Worm (Caenorhabditis elegans) whole organism, early embryonic: ENCODE measurements around the gene ogt-1.
"Not testable (repeated sequence)": the region's sequence is repeated elsewhere in the genome, so short reads cannot be mapped to it uniquely, and the experiment has no call there.

Experiments
- B0310.2 ChIP-seq: sonication (generic microtip); optimal IDR thresholded peaks from 2 replicates; lab custom pipeline; 2016; ENCODE audit warnings: mild to moderate bottlenecking, missing genetic modification characterization, missing compliant biosample characterization
- F13C5.2 ChIP-seq: sonication (generic microtip); optimal IDR thresholded peaks from 2 replicates; lab custom pipeline; 2017; ENCODE audit warnings: mild to moderate bottlenecking, missing genetic modification characterization, inconsistent platforms, missing compliant biosample characterization
- aly-1 ChIP-seq: sonication (generic microtip); optimal IDR thresholded peaks from 2 replicates; lab custom pipeline; 2016; ENCODE audit warnings: missing genetic modification characterization, missing compliant biosample characterization
- ama-1 ChIP-seq: fragments of 150-350 bp; optimal IDR thresholded peaks from 2 replicates; lab custom pipeline; 2014
- ceh-13 ChIP-seq: fragments of 200-800 bp; sonication (Bioruptor generic); optimal IDR thresholded peaks from 2 replicates; lab custom pipeline; 2018; ENCODE audit warnings: mild to moderate bottlenecking, missing genetic modification characterization, missing compliant biosample characterization
- ceh-36 ChIP-seq: sonication (generic microtip); optimal IDR thresholded peaks from 2 replicates; lab custom pipeline; 2016; ENCODE audit warnings: missing genetic modification characterization, inconsistent platforms, missing compliant biosample characterization
- ets-7 ChIP-seq: sonication (generic microtip); optimal IDR thresholded peaks from 2 replicates; lab custom pipeline; 2016; ENCODE audit warnings: missing genotype, missing genetic modification characterization, missing compliant biosample characterization
- flt-1 ChIP-seq: fragments of 200-800 bp; sonication (Bioruptor generic); IDR thresholded peaks from 2 replicates; pipeline ENCODE4 v1.3.6; 2022; ENCODE audit warnings: missing genetic modification characterization, missing compliant biosample characterization
- hmbx-1 ChIP-seq: sonication (generic microtip); optimal IDR thresholded peaks from 2 replicates; lab custom pipeline; 2016; ENCODE audit warnings: mild to moderate bottlenecking, missing genetic modification characterization, missing compliant biosample characterization
- hmg-4 ChIP-seq: fragments of 200-800 bp; sonication (Bioruptor generic); optimal IDR thresholded peaks from 2 replicates; lab custom pipeline; 2018; ENCODE audit warnings: mild to moderate bottlenecking, missing genetic modification characterization, missing compliant biosample characterization
- hnd-1 ChIP-seq: sonication (generic microtip); optimal IDR thresholded peaks from 2 replicates; lab custom pipeline; 2016; ENCODE audit warnings: missing genetic modification characterization, missing compliant biosample characterization
- pes-1 ChIP-seq: fragments of 200-800 bp; sonication (Bioruptor generic); IDR thresholded peaks from 2 replicates; pipeline ENCODE4 v1.3.6; 2022; ENCODE audit warnings: missing genetic modification reagents, missing genetic modification characterization, missing compliant biosample characterization
- scrt-1 ChIP-seq: fragments of 200-800 bp; sonication (Bioruptor generic); IDR thresholded peaks from 2 replicates; pipeline ENCODE4 v1.3.6; 2022; ENCODE audit warnings: missing genetic modification characterization, missing compliant biosample characterization
- sea-1 ChIP-seq: fragments of 200-800 bp; sonication (Bioruptor generic); conservative IDR thresholded peaks from 2 replicates; pipeline ENCODE4 v1.3.6; 2022; ENCODE audit warnings: missing genetic modification characterization, missing compliant biosample characterization
- tbx-11 ChIP-seq: fragments of 200-800 bp; sonication (Bioruptor generic); IDR thresholded peaks from 2 replicates; pipeline ENCODE4 v1.3.6; 2022; ENCODE audit warnings: missing genetic modification characterization, missing compliant biosample characterization
- tbx-37 ChIP-seq: fragments of 200-800 bp; sonication (Bioruptor generic); conservative IDR thresholded peaks from 2 replicates; pipeline ENCODE4 v1.3.6; 2022; ENCODE audit warnings: missing genetic modification reagents, missing genetic modification characterization, missing compliant biosample characterization
- tra-4 ChIP-seq: sonication (generic microtip); optimal IDR thresholded peaks from 2 replicates; lab custom pipeline; 2017; ENCODE audit warnings: missing genetic modification characterization, missing compliant biosample characterization

ogt-1 gene

DNA sequence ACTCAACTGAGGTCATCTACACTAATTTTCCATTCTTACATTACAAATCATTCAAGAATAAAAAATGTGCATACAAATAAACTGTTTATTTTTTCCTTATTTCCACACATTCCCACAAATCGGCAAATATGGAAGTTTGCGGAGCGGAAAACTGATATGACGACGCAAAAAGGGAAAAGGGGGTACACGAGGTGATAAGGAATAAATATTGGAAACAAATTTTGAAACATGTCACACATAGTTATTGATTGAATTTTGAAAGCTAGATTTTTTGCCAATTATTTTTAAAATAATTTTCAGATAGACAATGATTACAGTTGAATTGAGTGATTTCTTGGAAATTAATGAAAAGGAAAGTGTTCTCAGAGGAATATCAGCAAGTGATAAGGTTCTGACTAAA lies 25.0 kb downstream of the ogt-1 start, which contains the start of gene viro-2:
TSS of gene viro-2 (plus strand) at position 301 of the 400 bp plus-strand sequence.
- TF ChIP-seq tra-4; ceh-36; hmg-4 (GFP tag; lab: Kevin White, UChicago): not testable (repeated sequence)

DNA sequence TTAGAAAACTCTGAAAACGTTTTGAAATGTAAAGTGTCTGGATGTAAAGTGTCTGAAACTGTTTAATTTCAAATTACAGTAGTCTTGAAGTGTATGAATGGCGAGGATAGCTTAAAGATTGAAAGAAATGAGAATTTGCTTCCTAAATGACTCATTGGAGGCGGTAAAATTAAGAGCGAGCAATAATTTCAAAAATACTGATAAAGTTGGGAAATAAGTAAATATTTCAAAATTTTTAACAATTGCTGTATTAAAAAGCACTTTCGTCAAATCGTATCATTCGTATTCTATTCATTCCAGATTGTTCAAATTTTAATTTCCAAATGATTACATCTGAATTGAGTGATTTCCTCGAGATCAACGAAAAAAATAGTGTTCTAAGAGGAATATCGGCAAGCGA lies 29.2 kb downstream of the ogt-1 start, which contains the start of gene B0280.2:
TSS of gene B0280.2 (plus strand) at position 301 of the 400 bp plus-strand sequence.
- no peak for TF ChIP-seq tbx-11
- no peak for TF ChIP-seq ets-7 (tag; lab: Kevin White, UChicago)
- no peak for TF ChIP-seq sea-1 (GFP tag; lab: Robert Waterston, UW)
- no peak for TF ChIP-seq tbx-37 (GFP tag; lab: Robert Waterston, UW)
- no peak for TF ChIP-seq hmg-4 (GFP tag; lab: Kevin White, UChicago)
- TF ChIP-seq B0310.2 (tag; lab: Kevin White, UChicago) = no peak
- no peak for TF ChIP-seq tra-4
- no peak for TF ChIP-seq ceh-36
- TF ChIP-seq pes-1 (GFP tag; lab: Robert Waterston, UW) = no peak
- no peak for TF ChIP-seq hnd-1 (tag; lab: Kevin White, UChicago)
- TF ChIP-seq ceh-13 (GFP tag; lab: Kevin White, UChicago) = no peak
- no peak for TF ChIP-seq F13C5.2 (tag; lab: Kevin White, UChicago)
- no peak for TF ChIP-seq flt-1 (GFP tag; lab: Robert Waterston, UW)
- no peak for TF ChIP-seq aly-1 (tag; lab: Kevin White, UChicago)
- no peak for TF ChIP-seq scrt-1
- no peak for TF ChIP-seq ama-1 (lab: Kevin White, UChicago)
- no peak for TF ChIP-seq hmbx-1 (tag; lab: Kevin White, UChicago)

DNA sequence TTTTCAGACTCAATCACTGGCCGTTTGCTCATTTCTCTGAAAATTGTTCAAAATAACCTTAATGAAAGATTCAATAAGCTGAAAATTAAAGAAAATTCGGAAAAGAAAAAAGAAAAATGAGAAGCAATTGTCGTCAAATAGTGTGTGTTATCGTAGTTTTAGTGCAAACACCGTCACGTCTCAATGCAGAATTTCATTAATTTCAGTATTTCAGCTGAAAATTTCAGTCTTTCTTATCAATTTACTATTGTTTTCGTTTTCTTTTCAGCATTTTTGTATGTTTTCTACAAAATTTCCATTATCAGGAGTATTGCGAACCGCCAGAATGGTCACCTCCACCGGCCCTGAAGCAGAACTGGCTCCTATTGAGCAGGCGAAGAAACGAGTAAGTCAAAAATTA lies 30.7 kb downstream of the ogt-1 start, which contains the start of the genes B0280.9 and rpia-1:
TSS of gene B0280.9 (minus strand) at position 36 of the 400 bp plus-strand sequence.
TSS of gene rpia-1 (plus strand) at position 269 of the 400 bp plus-strand sequence.
- TF ChIP-seq hmg-4 (GFP tag; lab: Kevin White, UChicago) (no peak), pes-1 (GFP tag; lab: Robert Waterston, UW) (no peak), B0310.2 (tag; lab: Kevin White, UChicago) (no peak), hnd-1 (tag; lab: Kevin White, UChicago) (no peak), aly-1 (tag; lab: Kevin White, UChicago) (no peak), flt-1 (GFP tag; lab: Robert Waterston, UW) (no peak), F13C5.2 (tag; lab: Kevin White, UChicago) (no peak), tbx-11 (no peak), scrt-1 (no peak), ceh-36 (no peak), ets-7 (tag; lab: Kevin White, UChicago) (no peak), tra-4 (no peak), tbx-37 (GFP tag; lab: Robert Waterston, UW) (no peak), ceh-13 (GFP tag; lab: Kevin White, UChicago) (no peak), ama-1 (lab: Kevin White, UChicago) (no peak)

DNA sequence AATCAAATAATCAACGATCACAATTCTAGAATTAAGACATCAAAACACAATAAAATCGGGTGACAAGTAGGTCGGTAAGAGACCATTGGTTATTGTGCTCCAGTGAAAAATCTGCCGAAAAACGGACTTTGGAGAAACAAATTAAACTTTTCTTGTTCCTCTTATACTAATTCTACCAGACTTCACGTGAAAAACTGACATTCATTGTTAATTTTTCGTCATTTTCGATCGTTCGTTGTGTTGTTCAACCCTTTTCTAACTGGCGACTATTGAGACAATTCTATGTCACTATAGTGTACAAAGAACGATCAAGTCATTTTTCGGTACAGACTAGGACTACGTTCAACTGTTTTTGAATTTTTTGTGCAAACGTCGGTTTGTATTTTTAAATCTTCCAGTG lies 33.1 kb downstream of the ogt-1 start:
- TF ChIP-seq ets-7 (tag; lab: Kevin White, UChicago) = no peak
- TF ChIP-seq ceh-13 (GFP tag; lab: Kevin White, UChicago) = no peak
- no peak for TF ChIP-seq scrt-1
- no peak for TF ChIP-seq flt-1 (GFP tag; lab: Robert Waterston, UW)
- TF ChIP-seq ama-1 (lab: Kevin White, UChicago) = no peak
- TF ChIP-seq tbx-37 (GFP tag; lab: Robert Waterston, UW) = no peak
- TF ChIP-seq hnd-1 (tag; lab: Kevin White, UChicago) = no peak
- no peak for TF ChIP-seq sea-1 (GFP tag; lab: Robert Waterston, UW)
- TF ChIP-seq B0310.2 (tag; lab: Kevin White, UChicago) = no peak
- TF ChIP-seq tbx-11 = no peak
- no peak for TF ChIP-seq tra-4
- no peak for TF ChIP-seq aly-1 (tag; lab: Kevin White, UChicago)
- TF ChIP-seq F13C5.2 (tag; lab: Kevin White, UChicago) = no peak
- TF ChIP-seq ceh-36 = no peak
- TF ChIP-seq hmg-4 (GFP tag; lab: Kevin White, UChicago) = no peak
- TF ChIP-seq pes-1 (GFP tag; lab: Robert Waterston, UW) = no peak

DNA sequence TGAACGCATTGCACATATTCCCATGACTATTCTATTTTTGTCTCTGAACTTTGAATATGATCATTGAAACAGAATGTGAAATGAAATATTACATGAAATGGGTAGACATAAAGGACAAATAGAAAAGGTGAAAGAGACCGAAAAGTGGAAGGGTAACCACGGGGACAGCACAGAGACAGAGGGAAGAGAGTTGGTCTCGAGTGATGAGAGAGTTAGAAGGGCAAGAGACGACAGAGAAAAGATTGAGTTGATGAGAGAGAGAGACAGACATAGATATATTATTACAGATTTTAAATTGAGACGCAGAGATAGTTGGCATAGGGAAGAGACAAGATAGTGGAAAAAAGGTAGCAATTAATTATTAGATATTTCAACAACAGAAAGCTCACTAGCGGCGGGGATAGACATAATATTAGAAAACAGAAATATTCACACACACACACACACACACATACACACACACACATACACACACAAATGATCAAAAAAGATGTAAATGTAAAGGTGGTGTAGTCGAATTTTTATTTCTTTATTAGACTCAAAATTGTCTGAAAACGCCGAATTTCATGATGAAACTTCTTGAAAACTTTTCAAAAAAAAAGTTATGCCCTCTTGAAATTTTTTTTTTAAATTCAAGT lies 36.9 kb downstream of the ogt-1 start:
- TF ChIP-seq ets-7 (tag; lab: Kevin White, UChicago) = no peak
- no peak for TF ChIP-seq hmg-4 (GFP tag; lab: Kevin White, UChicago)
- no peak for TF ChIP-seq tbx-11
- TF ChIP-seq hnd-1 (tag; lab: Kevin White, UChicago) = no peak
- TF ChIP-seq B0310.2 (tag; lab: Kevin White, UChicago) = no peak
- TF ChIP-seq F13C5.2 (tag; lab: Kevin White, UChicago) = no peak
- TF ChIP-seq ceh-13 (GFP tag; lab: Kevin White, UChicago) = no peak
- no peak for TF ChIP-seq ceh-36
- no peak for TF ChIP-seq tra-4
- no peak for TF ChIP-seq scrt-1
- no peak for TF ChIP-seq tbx-37 (GFP tag; lab: Robert Waterston, UW)
- TF ChIP-seq aly-1 (tag; lab: Kevin White, UChicago) = no peak
- no peak for TF ChIP-seq ama-1 (lab: Kevin White, UChicago)
- no peak for TF ChIP-seq flt-1 (GFP tag; lab: Robert Waterston, UW)
- TF ChIP-seq pes-1 (GFP tag; lab: Robert Waterston, UW) = no peak
- TF ChIP-seq sea-1 (GFP tag; lab: Robert Waterston, UW) = no peak
- no peak for TF ChIP-seq hmbx-1 (tag; lab: Kevin White, UChicago)

DNA sequence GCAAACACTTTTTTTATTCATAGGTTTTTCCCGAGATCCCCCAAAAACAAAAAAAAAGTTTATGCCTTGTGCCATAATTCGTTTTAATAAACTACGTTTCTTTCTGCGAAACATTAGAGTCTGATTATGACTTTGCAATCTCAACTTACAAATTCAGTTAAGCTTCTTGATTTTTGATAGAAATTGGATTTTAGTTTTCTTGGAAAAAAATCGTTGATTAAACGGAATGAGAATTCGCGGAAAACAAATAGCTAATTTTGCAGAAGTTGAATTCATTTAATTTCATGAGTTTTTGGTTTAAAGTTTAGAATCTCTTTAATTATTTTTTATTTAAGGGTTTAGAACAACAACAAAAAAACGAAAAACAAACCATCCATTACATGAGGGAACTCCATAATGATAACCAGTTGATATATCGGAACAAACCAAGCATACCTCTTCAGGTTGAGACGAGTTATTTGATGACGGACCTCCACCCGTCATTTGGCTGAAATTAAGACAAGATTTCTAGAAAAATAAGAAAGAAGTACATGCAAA lies 38.6 kb downstream of the ogt-1 start, which contains the start of gene nhr-10:
TSS of gene nhr-10 (minus strand) at position 487 of the 537 bp plus-strand sequence.
- TF ChIP-seq flt-1 (GFP tag; lab: Robert Waterston, UW) = no peak

DNA sequence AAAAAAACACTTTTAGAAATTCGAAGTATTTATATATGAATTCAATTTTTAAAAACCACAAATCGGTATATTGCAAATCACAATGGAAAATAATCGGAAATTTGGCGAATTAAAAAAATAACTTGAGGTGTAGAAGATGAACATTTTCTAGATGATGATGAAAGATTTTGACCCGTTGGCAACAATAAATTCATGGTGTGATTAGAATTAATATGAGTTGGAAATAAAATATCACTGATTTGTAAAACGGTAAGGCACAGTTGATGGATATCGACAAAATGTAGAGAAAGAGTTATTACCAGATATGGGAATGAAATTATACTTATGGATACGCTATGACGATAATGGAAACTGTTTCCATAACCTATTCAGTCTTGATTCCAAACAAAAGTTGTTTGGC lies 41.3 kb downstream of the ogt-1 start:
- TF ChIP-seq tbx-11 (no peak), tbx-37 (GFP tag; lab: Robert Waterston, UW) (no peak), hmg-4 (GFP tag; lab: Kevin White, UChicago) (no peak), scrt-1 (no peak), ceh-13 (GFP tag; lab: Kevin White, UChicago) (no peak), flt-1 (GFP tag; lab: Robert Waterston, UW) (no peak), hnd-1 (tag; lab: Kevin White, UChicago) (no peak), aly-1 (tag; lab: Kevin White, UChicago) (no peak), ceh-36 (no peak)
